Worm (Caenorhabditis elegans) whole organism, mixed stage, embryonic: ENCODE data around the gene C49F5.7.

Source experiments
- blmp-1 ChIP-seq: fragments of 150-350 bp; optimal IDR thresholded peaks from 2 replicates; lab custom pipeline; 2014; ENCODE audit warnings: missing biosample characterization, missing genetic modification characterization
- elt-3 ChIP-seq: fragments of 150-350 bp; optimal IDR thresholded peaks from 2 replicates; lab custom pipeline; 2014; ENCODE audit warnings: missing biosample characterization, missing genetic modification characterization
- lin-32 ChIP-seq: fragments of 200-800 bp; sonication (Bioruptor generic); optimal IDR thresholded peaks from 2 replicates; lab custom pipeline; 2018; ENCODE audit warnings: mild to moderate bottlenecking, missing genetic modification characterization, missing compliant biosample characterization
- nhr-28 ChIP-seq: fragments of 150-350 bp; optimal IDR thresholded peaks from 2 replicates; lab custom pipeline; 2014; ENCODE audit warnings: missing biosample characterization, missing genetic modification characterization
- sptf-1 ChIP-seq: sonication (generic microtip); optimal IDR thresholded peaks from 2 replicates; lab custom pipeline; 2017; ENCODE audit warnings: mild to moderate bottlenecking, missing genetic modification characterization, moderate library complexity, missing compliant biosample characterization
- unc-39 ChIP-seq: fragments of 150-350 bp; optimal IDR thresholded peaks from 2 replicates; lab custom pipeline; 2014; ENCODE audit warnings: missing biosample characterization, missing genetic modification characterization
- ztf-11 ChIP-seq: fragments of 150-350 bp; optimal IDR thresholded peaks from 2 replicates; lab custom pipeline; 2014; ENCODE audit warnings: missing biosample characterization, missing genetic modification characterization

- TF ChIP-seq ztf-11 (tag; lab: Kevin White, UChicago) (no peak), sptf-1 (tag; lab: Kevin White, UChicago) (no peak), nhr-28 (tag; lab: Kevin White, UChicago) (no peak), blmp-1 (no peak), unc-39 (no peak), lin-32 (GFP tag; lab: Kevin White, UChicago) (no peak), elt-3 (tag; lab: Kevin White, UChicago) (no peak)
Measured at ce11 chrX:11992778-11993177, 1.8 kb upstream of the C49F5.7 start.
